Worm (Caenorhabditis elegans): ENCODE results near the gene str-69.
"Not testable (repeated sequence)": the region's sequence is repeated elsewhere in the genome, so short reads cannot be mapped to it uniquely, and the experiment has no call there.

The str-69 gene

DNA sequence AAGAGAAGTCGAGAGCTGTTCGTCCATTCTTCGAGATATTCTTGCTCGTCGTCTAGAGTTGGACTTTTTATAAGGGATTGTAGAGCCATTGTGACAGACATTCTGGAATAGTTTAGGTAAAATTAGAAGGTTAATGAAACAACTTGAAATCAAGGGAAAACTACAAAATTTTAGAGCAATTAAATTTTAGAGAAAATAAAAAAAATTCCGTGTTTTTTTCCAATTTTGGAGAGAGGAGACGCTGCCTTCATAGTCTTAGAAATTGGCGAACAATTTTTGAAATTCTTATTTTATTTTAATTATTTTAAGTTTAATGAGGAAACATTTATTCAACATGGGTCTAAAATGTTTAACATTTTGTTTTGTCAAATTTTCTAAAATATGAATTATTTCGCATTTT is 34.2 kb downstream of the str-69 start, which contains the start of gene C50H11.13:
Gene C50H11.13 (minus strand): TSS at position 101 of the 400 bp plus-strand sequence.
- TF ChIP-seq spr-3 (GFP tag; optimal IDR thresholded peaks at IDR 0.05) (no peak), F37D6.2 (tag; optimal IDR thresholded peaks at IDR 0.05) (no peak), nhr-42 (GFP tag; IDR thresholded peaks at IDR 0.05) (no peak), hmg-1.1 (GFP tag; IDR thresholded peaks at IDR 0.05) (no peak), nhr-25 (tag; optimal IDR thresholded peaks at IDR 0.05; ENCODE audit: borderline replicate concordance, insufficient read depth) (no peak), daf-12 (tag; optimal IDR thresholded peaks at IDR 0.05) (no peak), ctbp-1 (GFP tag; IDR thresholded peaks at IDR 0.05) (no peak)

- no peak for TF ChIP-seq lin-1 (GFP tag; IDR thresholded peaks at IDR 0.05)
- no peak for TF ChIP-seq zfp-2 (tag; optimal IDR thresholded peaks at IDR 0.05)
- TF ChIP-seq spr-1 (tag; optimal IDR thresholded peaks at IDR 0.05): no peak
- no peak for TF ChIP-seq unc-62 (GFP tag; optimal IDR thresholded peaks at IDR 0.05 in 1 of 2)
- no peak for TF ChIP-seq unc-62 (tag; optimal IDR thresholded peaks at IDR 0.05)
- TF ChIP-seq rbr-2 (tag; optimal IDR thresholded peaks at IDR 0.05): no peak
- no peak for TF ChIP-seq ZK337.2 (GFP tag; IDR thresholded peaks at IDR 0.05)
- no peak for TF ChIP-seq ceh-44 (GFP tag; IDR thresholded peaks at IDR 0.05)
- TF ChIP-seq daf-16 (GFP tag; optimal IDR thresholded peaks at IDR 0.05): no peak
- no peak for TF ChIP-seq daf-16 (tag; optimal IDR thresholded peaks at IDR 0.05)
- no peak for TF ChIP-seq unc-39 (tag; optimal IDR thresholded peaks at IDR 0.05)
- no peak for TF ChIP-seq nhr-42 (GFP tag; IDR thresholded peaks at IDR 0.05)
- no peak for TF ChIP-seq tra-1 (GFP tag; IDR thresholded peaks at IDR 0.05)
- TF ChIP-seq nhr-76 (tag; optimal IDR thresholded peaks at IDR 0.05): no peak
- no peak for TF ChIP-seq hmg-1.1 (GFP tag; IDR thresholded peaks at IDR 0.05)
- TF ChIP-seq F49E8.2 (tag; optimal IDR thresholded peaks at IDR 0.05; ENCODE audit: borderline replicate concordance): no peak
Observed at ce11 chrV:3069101-3069500, 36.6 kb downstream of the str-69 start, which contains the start of gene str-40. TSS of gene str-40 (minus strand) at chrV:3069201.

- TF ChIP-seq unc-39 (tag; optimal IDR thresholded peaks at IDR 0.05) (no peak), unc-62 (GFP tag; optimal IDR thresholded peaks at IDR 0.05 in 1 of 2) (peak in 1 of 2 experiments; percentile 11), unc-62 (tag; optimal IDR thresholded peaks at IDR 0.05) (no peak)
Observed at ce11 chrV:3065928-3066327, 39.8 kb downstream of the str-69 start, which contains the start of gene srh-185. TSS of gene srh-185 (plus strand) at chrV:3066228.

- TF ChIP-seq egl-27 (tag; optimal IDR thresholded peaks at IDR 0.05); egl-43 (GFP tag; IDR thresholded peaks at IDR 0.05); fkh-10 (GFP tag; optimal IDR thresholded peaks at IDR 0.05): not testable (repeated sequence)
Observed at ce11 chrV:3064418-3064817, 41.3 kb downstream of the str-69 start, which contains the start of gene srt-16. TSS of gene srt-16 (minus strand) at chrV:3064518.

ce11 chrV:3062078-3062477 is 43.6 kb downstream of the str-69 start, which contains the start of gene srt-15:
TSS of gene srt-15 (minus strand) at chrV:3062178.
- TF ChIP-seq aly-2 (tag; optimal IDR thresholded peaks at IDR 0.05): no peak
- no peak for TF ChIP-seq cey-2 (tag; optimal IDR thresholded peaks at IDR 0.05; ENCODE audit: borderline replicate concordance, insufficient read depth)
- TF ChIP-seq lin-1 (GFP tag; IDR thresholded peaks at IDR 0.05): no peak
- no peak for TF ChIP-seq zip-11 (GFP tag; IDR thresholded peaks at IDR 0.05)
- TF ChIP-seq lin-13 (GFP tag; optimal IDR thresholded peaks at IDR 0.05): no peak
- no peak for TF ChIP-seq egl-43 (GFP tag; IDR thresholded peaks at IDR 0.05)
- TF ChIP-seq ctbp-1 (GFP tag; IDR thresholded peaks at IDR 0.05): no peak
- TF ChIP-seq jun-1 (tag; optimal IDR thresholded peaks at IDR 0.05): no peak
- no peak for TF ChIP-seq mdl-1 (tag; optimal IDR thresholded peaks at IDR 0.05)
- TF ChIP-seq nhr-6 (tag; optimal IDR thresholded peaks at IDR 0.05): no peak
- no peak for TF ChIP-seq pha-4 (GFP tag; IDR thresholded peaks at IDR 0.05)
- TF ChIP-seq pha-4 (tag; optimal IDR thresholded peaks at IDR 0.05): no peak
- no peak for TF ChIP-seq zip-2 (tag; optimal IDR thresholded peaks at IDR 0.05)
- TF ChIP-seq R02D3.7 (tag; optimal IDR thresholded peaks at IDR 0.05): no peak
